Fruit fly (Drosophila melanogaster): ENCODE results near the gene Ldaf1.

The Ldaf1 gene

dm6 chrX:1947178-1947872 is 45.6 kb upstream of the Ldaf1 start (continued):
- TF ChIP-seq CG8319 (GFP tag; optimal IDR thresholded peaks at IDR 0.05): peak; percentile 97
- TF ChIP-seq CG11902 (GFP tag; optimal IDR thresholded peaks at IDR 0.05): peak; percentile 96
- TF ChIP-seq CG6808 (GFP tag; optimal IDR thresholded peaks at IDR 0.05): peak; percentile 97
- TF ChIP-seq CG6276 (GFP tag; optimal IDR thresholded peaks at IDR 0.05): peak; percentile 98
- TF ChIP-seq CG11294 (GFP tag; IDR thresholded peaks at IDR 0.05): peak; percentile 94
- peak; percentile 99 for TF ChIP-seq CG15336 (GFP tag; IDR thresholded peaks at IDR 0.05)
- peak; percentile 99 for TF ChIP-seq CG8119 (GFP tag; IDR thresholded peaks at IDR 0.05)
- peak; percentile 98 for TF ChIP-seq Hr39 (GFP tag; optimal IDR thresholded peaks at IDR 0.05)
- peak; percentile 99 for TF ChIP-seq net (GFP tag; optimal IDR thresholded peaks at IDR 0.05)

- TF ChIP-seq Eip78C (GFP tag): peak; percentile 2
- no peak for TF ChIP-seq Gug (GFP tag; IDR thresholded peaks at IDR 0.05)
- TF ChIP-seq CG9139 (GFP tag; optimal IDR thresholded peaks at IDR 0.05): no peak
- no peak for TF ChIP-seq acj6 (GFP tag; optimal IDR thresholded peaks at IDR 0.05)
- no peak for TF ChIP-seq Sox14 (GFP tag; optimal IDR thresholded peaks at IDR 0.05)
- TF ChIP-seq CG10669 (GFP tag; optimal IDR thresholded peaks at IDR 0.05): no peak
- TF ChIP-seq Eip93F (GFP tag; optimal IDR thresholded peaks at IDR 0.05): no peak
- peak; percentile 95 for TF ChIP-seq svp (GFP tag)
- TF ChIP-seq vri (GFP tag; optimal IDR thresholded peaks at IDR 0.05): peak; percentile 37
- TF ChIP-seq CG6854 (GFP tag; optimal IDR thresholded peaks at IDR 0.05): no peak
- TF ChIP-seq lz (GFP tag; optimal IDR thresholded peaks at IDR 0.05): no peak
- no peak for TF ChIP-seq fkh (GFP tag; optimal IDR thresholded peaks at IDR 0.05)
- no peak for TF ChIP-seq fd85E (GFP tag; optimal IDR thresholded peaks at IDR 0.05)
- no peak for TF ChIP-seq CG7368 (GFP tag; optimal IDR thresholded peaks at IDR 0.05)
- no peak for TF ChIP-seq Smox (GFP tag; optimal IDR thresholded peaks at IDR 0.05)
These were observed 43.5 kb upstream of the Ldaf1 start for dm6 chrX:1945241-1945640.

dm6 chrX:1944245-1945114 is 42.8 kb upstream of the Ldaf1 start:
- TF ChIP-seq esn (GFP tag; optimal IDR thresholded peaks at IDR 0.05): peak; percentile 82
- peak; percentile 54 for TF ChIP-seq CG6792 (GFP tag; optimal IDR thresholded peaks at IDR 0.05)
- TF ChIP-seq acj6 (GFP tag; optimal IDR thresholded peaks at IDR 0.05): peak; percentile 37
- TF ChIP-seq Sox15 (GFP tag; optimal IDR thresholded peaks at IDR 0.05): peak; percentile 62
- no peak for TF ChIP-seq Lpt (GFP tag; optimal IDR thresholded peaks at IDR 0.05)
- TF ChIP-seq CG11902 (GFP tag; optimal IDR thresholded peaks at IDR 0.05): peak; percentile 61
- no peak for TF ChIP-seq CG1621 (tag; optimal IDR thresholded peaks at IDR 0.05)
- TF ChIP-seq CG15336 (GFP tag; IDR thresholded peaks at IDR 0.05): 0 out of 2 replicates have a peak, but pooled peaks have one; percentile 6
- peak; percentile 89 for TF ChIP-seq svp (GFP tag)
- no peak for TF ChIP-seq CG11294 (GFP tag; IDR thresholded peaks at IDR 0.05)
- TF ChIP-seq vri (GFP tag; optimal IDR thresholded peaks at IDR 0.05): no peak
- TF ChIP-seq Eip93F (GFP tag; optimal IDR thresholded peaks at IDR 0.05): peak; percentile 71
- peak; percentile 22 for TF ChIP-seq achi (GFP tag; optimal IDR thresholded peaks at IDR 0.05)
- TF ChIP-seq CG8119 (GFP tag; IDR thresholded peaks at IDR 0.05): peak; percentile 20; the same call in 1 of the 3 replicates
- TF ChIP-seq Sox102F (GFP tag; optimal IDR thresholded peaks at IDR 0.05): peak; percentile 80
- peak; percentile 90 for TF ChIP-seq CG31627 (GFP tag; optimal IDR thresholded peaks at IDR 0.05)
- TF ChIP-seq eg (GFP tag; IDR thresholded peaks at IDR 0.05): 0 out of 3 replicates have a peak, but pooled peaks have one; percentile 8
- TF ChIP-seq CG4318 (GFP tag; optimal IDR thresholded peaks at IDR 0.05): no peak
- peak; percentile 88 for TF ChIP-seq lz (GFP tag; optimal IDR thresholded peaks at IDR 0.05)
- peak; percentile 38 for TF ChIP-seq CG8319 (GFP tag; optimal IDR thresholded peaks at IDR 0.05)
- peak in 1 of 2 experiments; percentile 16 for TF ChIP-seq salr (GFP tag; optimal IDR thresholded peaks at IDR 0.05)
- peak; percentile 23 for TF ChIP-seq CG3919 (GFP tag; optimal IDR thresholded peaks at IDR 0.05)
- peak; percentile 10 for TF ChIP-seq fd85E (GFP tag; optimal IDR thresholded peaks at IDR 0.05)
- no peak for TF ChIP-seq CG32006 (GFP tag; optimal IDR thresholded peaks at IDR 0.05)
- TF ChIP-seq net (GFP tag; optimal IDR thresholded peaks at IDR 0.05): no peak
- TF ChIP-seq CG7368 (GFP tag; optimal IDR thresholded peaks at IDR 0.05): peak; percentile 52
- TF ChIP-seq pdm3 (GFP tag; optimal IDR thresholded peaks at IDR 0.05): peak; percentile 40
- peak; percentile 80 for TF ChIP-seq Ets21C (GFP tag; optimal IDR thresholded peaks at IDR 0.05)
- TF ChIP-seq CG16779 (tag; optimal IDR thresholded peaks at IDR 0.05): no peak
- TF ChIP-seq OdsH (GFP tag; optimal IDR thresholded peaks at IDR 0.05): peak; percentile 28
- peak; percentile 85 for TF ChIP-seq Met (GFP tag; optimal IDR thresholded peaks at IDR 0.05)
- TF ChIP-seq CG6808 (GFP tag; optimal IDR thresholded peaks at IDR 0.05): no peak
- peak; percentile 90 for TF ChIP-seq Hr39 (GFP tag; optimal IDR thresholded peaks at IDR 0.05)
- peak; percentile 4 for TF ChIP-seq Ets96B (tag; optimal IDR thresholded peaks at IDR 0.05)
